Fruit fly (Drosophila melanogaster) whole organism, wandering third instar larva: Measurements from ENCODE around the gene CG45307.
A peak's percentile ranks its signal among the peaks of the same experiment; 100 is the strongest.

ENCODE experiments used
- Abd-B ChIP-seq: fragments of >200 bp; optimal IDR thresholded peaks from 2 replicates; lab custom pipeline; 2017; ENCODE audit warnings: missing biosample characterization, missing genetic modification characterization
- CG32264 ChIP-seq: fragments of 200-800 bp; sonication (Bioruptor generic); optimal IDR thresholded peaks from 2 replicates; lab custom pipeline; 2016; ENCODE audit warnings: missing biosample characterization, missing genetic modification characterization
- CG9705 ChIP-seq: fragments of 200-800 bp; sonication (Bioruptor generic); optimal IDR thresholded peaks from 2 replicates; lab custom pipeline; 2018; ENCODE audit warnings: missing biosample characterization, mild to moderate bottlenecking, missing genetic modification characterization
- CrebA ChIP-seq: fragments of 200-800 bp; sonication (Bioruptor generic); optimal IDR thresholded peaks from 2 replicates; lab custom pipeline; 2016; ENCODE audit warnings: missing biosample characterization, mild to moderate bottlenecking, missing genetic modification characterization, borderline replicate concordance
- Dfd ChIP-seq: fragments of >200 bp; optimal IDR thresholded peaks from 2 replicates; lab custom pipeline; 2017; ENCODE audit warnings: missing biosample characterization, missing genetic modification characterization
- Dif ChIP-seq: fragments of 200-275, 200-300 bp; sonication (Bioruptor generic); optimal IDR thresholded peaks from 2 replicates; lab custom pipeline; 2018; ENCODE audit warnings: missing biosample characterization, missing genetic modification characterization; ENCODE audit not compliant: partially characterized antibody
- GATAd ChIP-seq: sonication (Bioruptor generic); optimal IDR thresholded peaks from 2 replicates; lab custom pipeline; 2016; ENCODE audit warnings: missing biosample characterization, missing genetic modification characterization
- HLH106 ChIP-seq: fragments of 200-800 bp; optimal IDR thresholded peaks from 3 replicates; lab custom pipeline; 2019; ENCODE audit warnings: missing biosample characterization, mild to moderate bottlenecking, missing genetic modification characterization, moderate library complexity
- Hnf4 ChIP-seq: fragments of 200-800 bp; sonication (Bioruptor generic); optimal IDR thresholded peaks from 2 replicates; lab custom pipeline; 2016; ENCODE audit warnings: missing biosample characterization, mild to moderate bottlenecking, missing genetic modification characterization
- Hr78 ChIP-seq: fragments of >200 bp; optimal IDR thresholded peaks from 2 replicates; lab custom pipeline; 2017; ENCODE audit warnings: missing biosample characterization, missing genetic modification characterization
- Hr83 ChIP-seq: fragments of 200-300 bp; sonication (Bioruptor generic); optimal IDR thresholded peaks from 2 replicates; lab custom pipeline; 2016; ENCODE audit warnings: missing biosample characterization, mild to moderate bottlenecking, missing genetic modification characterization, moderate library complexity; ENCODE audit not compliant: poor library complexity, severe bottlenecking
- Mio ChIP-seq: sonication (Bioruptor generic); optimal IDR thresholded peaks from 2 replicates; lab custom pipeline; 2016; ENCODE audit warnings: missing biosample characterization, missing genetic modification characterization
- Myc ChIP-seq: fragments of >200 bp; optimal IDR thresholded peaks from 2 replicates; lab custom pipeline; 2017
- N ChIP-seq: fragments of >200 bp; optimal IDR thresholded peaks from 2 replicates; lab custom pipeline; 2018; ENCODE audit warnings: missing biosample characterization, missing external identifiers, missing genetic modification characterization
- OdsH ChIP-seq: fragments of 200-800 bp; sonication (Bioruptor generic); optimal IDR thresholded peaks from 2 replicates; lab custom pipeline; 2016; ENCODE audit warnings: missing biosample characterization, mild to moderate bottlenecking, missing genetic modification characterization
- Rel ChIP-seq, 2 experiments: fragments of 200-800 bp; sonication (Bioruptor generic) in 1 of 2; optimal IDR thresholded peaks; 2 replicates in 1 of 2; 3 replicates in 1 of 2; lab custom pipeline; 2016 to 2019; ENCODE audit warnings: mild to moderate bottlenecking in 2 of 2, missing biosample characterization in 2 of 2, missing genetic modification characterization in 2 of 2, moderate library complexity in 1 of 2
- Sp1 ChIP-seq: fragments of 200-800 bp; sonication (Bioruptor generic); optimal IDR thresholded peaks from 3 replicates; lab custom pipeline; 2019; ENCODE audit warnings: missing biosample characterization, mild to moderate bottlenecking, missing genetic modification characterization, moderate library complexity
- Vsx2 ChIP-seq: fragments of 200-300, 225-300 bp; sonication (Bioruptor generic); optimal IDR thresholded peaks from 2 replicates; lab custom pipeline; 2018; ENCODE audit warnings: missing biosample characterization, missing genetic modification characterization; ENCODE audit not compliant: partially characterized antibody
- br ChIP-seq: fragments of 200-800 bp; sonication (Bioruptor generic); optimal IDR thresholded peaks from 2 replicates; lab custom pipeline; 2016; ENCODE audit warnings: missing biosample characterization, missing genetic modification characterization
- brk ChIP-seq: fragments of 200-800 bp; sonication (Bioruptor generic); optimal IDR thresholded peaks from 2 replicates; lab custom pipeline; 2016; ENCODE audit warnings: missing biosample characterization, mild to moderate bottlenecking, missing genetic modification characterization
- dl ChIP-seq, 2 experiments: fragments of 175-275, 200-275 bp in 1 of 2; fragments of 200-275 bp in 1 of 2; sonication (Bioruptor generic); optimal IDR thresholded peaks; lab custom pipeline; 2018; ENCODE audit warnings: mild to moderate bottlenecking in 2 of 2, missing biosample characterization in 2 of 2, missing genetic modification characterization in 2 of 2, moderate library complexity in 2 of 2; ENCODE audit not compliant: partially characterized antibody in 2 of 2, insufficient read depth in 1 of 2
- dsf ChIP-seq: sonication (Bioruptor generic); optimal IDR thresholded peaks from 2 replicates; lab custom pipeline; 2016; ENCODE audit warnings: missing biosample characterization, missing genetic modification characterization, borderline replicate concordance
- ey ChIP-seq: fragments of 200-800 bp; sonication (Bioruptor generic); optimal IDR thresholded peaks from 2 replicates; lab custom pipeline; 2016; ENCODE audit warnings: missing biosample characterization, missing genetic modification characterization
- foxo ChIP-seq, 2 experiments: fragments of 200-800 bp; sonication (Bioruptor generic); optimal IDR thresholded peaks; 2 replicates in 1 of 2; 3 replicates in 1 of 2; lab custom pipeline; 2016 to 2017; ENCODE audit warnings: missing biosample characterization in 2 of 2, missing genetic modification characterization in 2 of 2
- fru ChIP-seq: fragments of 200-800 bp; sonication (Bioruptor generic); optimal IDR thresholded peaks from 3 replicates; lab custom pipeline; 2016; ENCODE audit warnings: missing biosample characterization, mild to moderate bottlenecking, missing genetic modification characterization
- h ChIP-seq: fragments of 200-800 bp; sonication (Bioruptor generic); optimal IDR thresholded peaks from 3 replicates; lab custom pipeline; 2016; ENCODE audit warnings: missing biosample characterization, mild to moderate bottlenecking, missing genetic modification characterization
- jim ChIP-seq: fragments of 175-275, 200-325 bp; sonication (Bioruptor generic); optimal IDR thresholded peaks from 2 replicates; lab custom pipeline; 2016; ENCODE audit warnings: missing biosample characterization, mild to moderate bottlenecking, missing genetic modification characterization
- lola ChIP-seq: fragments of >200 bp; optimal IDR thresholded peaks from 2 replicates; lab custom pipeline; 2017; ENCODE audit warnings: missing biosample characterization, missing genetic modification characterization
- pan ChIP-seq: fragments of >200 bp; optimal IDR thresholded peaks from 2 replicates; lab custom pipeline; 2017
- psq ChIP-seq: fragments of 200-800 bp; sonication (Bioruptor generic); optimal IDR thresholded peaks from 3 replicates; lab custom pipeline; 2017; ENCODE audit warnings: missing biosample characterization, mild to moderate bottlenecking, missing genetic modification characterization, moderate library complexity
- rgr ChIP-seq: fragments of 200-800 bp; sonication (Bioruptor generic); optimal IDR thresholded peaks from 3 replicates; lab custom pipeline; 2016; ENCODE audit warnings: missing biosample characterization, mild to moderate bottlenecking, missing genetic modification characterization
- sage ChIP-seq: fragments of 200-800 bp; sonication (Bioruptor generic); optimal IDR thresholded peaks from 2 replicates; lab custom pipeline; 2016; ENCODE audit warnings: missing biosample characterization, mild to moderate bottlenecking, missing genetic modification characterization
- sv ChIP-seq: fragments of 200-800 bp; sonication (Bioruptor generic); optimal IDR thresholded peaks from 3 replicates; lab custom pipeline; 2016; ENCODE audit warnings: missing biosample characterization, missing genetic modification characterization
- tai ChIP-seq: sonication (Bioruptor generic); optimal IDR thresholded peaks from 2 replicates; lab custom pipeline; 2016; ENCODE audit warnings: missing biosample characterization, missing genetic modification characterization
- usp ChIP-seq: fragments of >200 bp; optimal IDR thresholded peaks from 2 replicates; lab custom pipeline; 2017; ENCODE audit warnings: missing biosample characterization, missing genetic modification characterization
- woc ChIP-seq: sonication (Bioruptor generic); optimal IDR thresholded peaks from 2 replicates; lab custom pipeline; 2016; ENCODE audit warnings: missing biosample characterization, mild to moderate bottlenecking, missing genetic modification characterization

Gene CG45307

DNA sequence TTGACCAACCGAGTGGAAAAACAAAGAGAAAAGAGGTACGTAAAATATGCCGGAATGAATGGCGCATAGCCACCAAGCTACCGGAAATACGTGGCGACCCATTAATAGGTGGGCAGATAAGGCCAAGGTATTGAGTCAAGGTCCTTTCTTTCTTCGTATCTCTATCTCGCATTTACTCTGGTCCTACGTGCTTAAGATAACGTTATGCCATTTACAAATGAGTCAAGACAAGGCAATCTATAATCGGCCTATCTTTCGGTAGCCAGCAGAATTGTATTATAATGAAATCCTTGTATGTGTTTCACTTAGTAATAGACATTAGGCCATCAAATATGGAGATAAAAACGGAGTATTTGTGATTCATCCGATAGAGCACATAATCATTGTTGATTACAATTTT lies 35.5 kb downstream of the CG45307 start:
- TF ChIP-seq foxo (GFP tag; optimal IDR thresholded peaks at IDR 0.05; lab: Kevin White, UChicago): no peak
- TF ChIP-seq Dfd (GFP tag; lab: Kevin White, UChicago): no peak
- no peak for TF ChIP-seq woc (GFP tag; lab: Kevin White, UChicago)
- TF ChIP-seq Rel (GFP tag; optimal IDR thresholded peaks at IDR 0.05; lab: Kevin White, UChicago): no peak
- TF ChIP-seq Rel (tag; optimal IDR thresholded peaks at IDR 0.05; lab: Kevin White, UChicago): no peak
- no peak for TF ChIP-seq fru
- TF ChIP-seq Hr78: no peak
- TF ChIP-seq Mio (GFP tag; lab: Kevin White, UChicago): no peak
- no peak for TF ChIP-seq Myc (lab: Kevin White, UChicago)
- no peak for TF ChIP-seq GATAd (GFP tag; lab: Kevin White, UChicago)
- no peak for TF ChIP-seq pan (lab: Kevin White, UChicago)
- TF ChIP-seq Abd-B: no peak
- no peak for TF ChIP-seq sv
- TF ChIP-seq Dif (GFP tag; lab: Kevin White, UChicago): no peak
- TF ChIP-seq Sp1 (GFP tag; lab: Kevin White, UChicago): no peak
- TF ChIP-seq CG32264 (GFP tag; lab: Kevin White, UChicago): no peak

DNA sequence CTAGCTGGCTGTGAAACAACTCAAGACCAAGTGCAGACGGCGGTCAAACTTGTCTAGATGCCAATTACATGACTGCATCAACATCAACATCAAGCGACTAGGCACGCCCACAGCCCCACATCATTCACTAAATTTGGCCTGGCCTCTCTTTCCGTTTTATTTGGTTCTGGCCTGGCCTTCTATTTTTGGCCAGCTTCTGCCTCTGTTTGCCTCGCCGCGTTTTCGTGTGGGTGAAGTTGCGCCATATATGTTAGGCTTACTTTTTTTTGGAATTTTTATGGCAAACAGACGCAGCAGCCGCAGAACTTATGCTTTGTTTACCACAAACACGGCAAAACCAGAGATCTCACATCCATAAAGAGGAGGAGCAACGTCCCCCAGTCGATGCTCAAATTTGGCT lies 36.5 kb downstream of the CG45307 start:
- TF ChIP-seq Sp1 (GFP tag; lab: Kevin White, UChicago) (no peak), Mio (GFP tag; lab: Kevin White, UChicago) (no peak), sage (GFP tag; lab: Kevin White, UChicago) (no peak), rgr (no peak)
- TF ChIP-seq, all 38 proteins: peak for 0

DNA sequence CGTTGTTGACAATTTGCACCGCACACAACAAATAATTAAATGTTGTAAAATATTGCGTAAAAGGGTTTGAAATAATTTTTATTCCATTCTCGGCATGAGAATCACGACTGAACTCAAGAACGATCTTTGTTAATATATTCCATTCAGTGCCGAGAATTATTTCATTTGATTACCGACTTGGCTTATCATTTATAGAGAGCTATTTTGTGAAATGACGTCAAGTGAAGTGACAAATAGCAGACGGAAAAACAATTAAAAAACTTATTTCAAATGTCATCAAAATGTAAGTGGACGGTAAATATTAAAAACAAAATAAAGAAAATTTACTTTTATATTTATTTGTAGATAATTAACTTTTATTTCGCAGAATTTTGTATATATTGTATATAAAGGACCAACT lies 37.4 kb downstream of the CG45307 start:
- TF ChIP-seq usp (no peak), woc (GFP tag; lab: Kevin White, UChicago) (no peak), h (GFP tag; lab: Kevin White, UChicago) (no peak), GATAd (GFP tag; lab: Kevin White, UChicago) (no peak), Dif (GFP tag; lab: Kevin White, UChicago) (no peak), lola (GFP tag; lab: Kevin White, UChicago) (no peak), foxo (GFP tag; optimal IDR thresholded peaks at IDR 0.05; lab: Kevin White, UChicago) (no peak), Dfd (GFP tag; lab: Kevin White, UChicago) (no peak), Mio (GFP tag; lab: Kevin White, UChicago) (no peak), ey (GFP tag; lab: Kevin White, UChicago) (no peak), CrebA (no peak), psq (GFP tag; lab: Kevin White, UChicago) (no peak), Hr78 (no peak), Abd-B (no peak), Myc (lab: Kevin White, UChicago) (no peak)

DNA sequence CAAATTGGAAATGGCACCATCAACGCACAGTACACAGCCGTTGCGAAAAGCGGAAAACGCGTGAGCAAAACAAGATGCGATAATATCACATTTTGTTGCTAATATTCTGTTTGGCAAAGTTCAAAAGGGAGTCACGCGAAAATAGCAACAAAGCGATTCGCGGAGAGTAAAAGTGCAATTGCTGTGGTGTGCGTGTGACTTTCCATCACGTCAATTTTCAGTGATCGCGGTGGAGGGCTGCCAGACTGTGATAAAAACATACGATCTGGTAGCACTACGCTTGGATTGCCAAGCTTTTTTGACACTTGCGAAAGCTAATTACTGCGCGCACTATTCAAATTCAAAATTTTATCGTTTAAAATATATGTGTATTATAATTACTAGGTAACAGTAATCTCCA lies 42.5 kb downstream of the CG45307 start, which contains the start of gene Hnf4:
Hnf4 (minus strand) TSS at position 199 of the 400 bp plus-strand sequence.
- TF ChIP-seq Vsx2 (GFP tag; lab: Kevin White, UChicago) (peak; percentile 97), dsf (GFP tag; lab: Kevin White, UChicago) (no peak), Hnf4 (peak; percentile 33), foxo (GFP tag; optimal IDR thresholded peaks at IDR 0.05; lab: Kevin White, UChicago) (peak in 1 of 2 experiments; percentile 6), OdsH (GFP tag; lab: Kevin White, UChicago) (no peak), Dif (GFP tag; lab: Kevin White, UChicago) (peak; percentile 62), ey (GFP tag; lab: Kevin White, UChicago) (no peak), HLH106 (peak; percentile 3), Rel (GFP tag; optimal IDR thresholded peaks at IDR 0.05; lab: Kevin White, UChicago) (no peak), Rel (tag; optimal IDR thresholded peaks at IDR 0.05; lab: Kevin White, UChicago) (peak; percentile 66), CG32264 (GFP tag; lab: Kevin White, UChicago) (no peak), h (GFP tag; lab: Kevin White, UChicago) (peak; percentile 13), brk (GFP tag; lab: Kevin White, UChicago) (peak; percentile 21)
- TF ChIP-seq, all 38 proteins: peak for 8

DNA sequence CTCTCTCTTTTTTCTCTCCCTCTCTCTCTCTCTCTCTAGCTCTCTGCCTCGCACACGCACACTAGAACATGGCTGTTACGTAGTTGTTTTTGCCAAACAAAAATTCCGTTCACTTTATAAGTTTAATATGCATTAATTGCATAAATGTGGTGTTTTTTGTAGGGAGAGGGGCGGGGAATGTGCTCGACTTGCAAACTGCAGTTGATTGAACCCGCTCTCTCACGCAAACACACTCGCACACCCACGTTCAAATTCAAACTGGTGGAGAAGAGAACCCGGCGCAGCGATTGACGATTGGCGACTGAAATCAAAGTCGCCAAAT lies 42.9 kb downstream of the CG45307 start:
- TF ChIP-seq psq (GFP tag; lab: Kevin White, UChicago) (no peak), CrebA (no peak), tai (no peak), Hr83 (peak; percentile 23), fru (no peak), Myc (lab: Kevin White, UChicago) (no peak), jim (GFP tag; lab: Kevin White, UChicago) (no peak), dsf (GFP tag; lab: Kevin White, UChicago) (no peak), rgr (no peak), Abd-B (no peak), GATAd (GFP tag; lab: Kevin White, UChicago) (no peak), brk (GFP tag; lab: Kevin White, UChicago) (no peak), OdsH (GFP tag; lab: Kevin White, UChicago) (no peak), h (GFP tag; lab: Kevin White, UChicago) (no peak), CG9705 (GFP tag; lab: Kevin White, UChicago) (no peak), lola (GFP tag; lab: Kevin White, UChicago) (no peak), dl (GFP tag; optimal IDR thresholded peaks at IDR 0.05; lab: Kevin White, UChicago; ENCODE audit: insufficient read depth in 1 of 2, partially characterized antibody in 2 of 2) (peak; percentile 70 to 92), Vsx2 (GFP tag; lab: Kevin White, UChicago) (no peak), sv (no peak), N (GFP tag; lab: Kevin White, UChicago) (no peak), Sp1 (GFP tag; lab: Kevin White, UChicago) (peak; percentile 1), Hnf4 (no peak), Dif (GFP tag; lab: Kevin White, UChicago) (peak; percentile 91), Mio (GFP tag; lab: Kevin White, UChicago) (no peak), br (GFP tag; lab: Kevin White, UChicago) (no peak), sage (GFP tag; lab: Kevin White, UChicago) (no peak), HLH106 (no peak)
